Worm (Caenorhabditis elegans) whole organism, L2 larva: ENCODE measurements around the gene K11D9.3.

Experiments used
- C34F6.9 ChIP-seq: fragments of 150-350 bp; optimal IDR thresholded peaks from 2 replicates; lab custom pipeline; 2014; ENCODE audit warnings: missing biosample characterization, missing genetic modification characterization
- ZK546.5 ChIP-seq: sonication (generic microtip); optimal IDR thresholded peaks from 2 replicates; lab custom pipeline; 2017; ENCODE audit warnings: missing biosample characterization, missing genetic modification characterization
- alr-1 ChIP-seq: fragments of 150-350 bp; optimal IDR thresholded peaks from 2 replicates; lab custom pipeline; 2014; ENCODE audit warnings: missing biosample characterization, missing genetic modification characterization
- ama-1 ChIP-seq: fragments of 150-350 bp; optimal IDR thresholded peaks from 2 replicates; lab custom pipeline; 2018; ENCODE audit warnings: inconsistent platforms
- elt-1 ChIP-seq: fragments of 150-350 bp; optimal IDR thresholded peaks from 2 replicates; lab custom pipeline; 2014; ENCODE audit warnings: missing biosample characterization, missing genetic modification characterization
- elt-3 ChIP-seq: sonication (generic microtip); optimal IDR thresholded peaks from 2 replicates; lab custom pipeline; 2017; ENCODE audit warnings: missing biosample characterization, missing genetic modification characterization
- gmeb-1 ChIP-seq: fragments of 150-350 bp; optimal IDR thresholded peaks from 2 replicates; lab custom pipeline; 2014; ENCODE audit warnings: missing biosample characterization, missing genetic modification characterization
- lin-11 ChIP-seq: fragments of 150-350 bp; sonication (generic microtip); optimal IDR thresholded peaks from 2 replicates; lab custom pipeline; 2014; ENCODE audit warnings: missing biosample characterization, missing genetic modification characterization, inconsistent platforms, mixed read lengths
- nhr-237 ChIP-seq: fragments of 150-350 bp; optimal IDR thresholded peaks from 2 replicates; lab custom pipeline; 2014; ENCODE audit warnings: missing biosample characterization, missing genetic modification characterization
- nhr-6 ChIP-seq: fragments of 150-350 bp; optimal IDR thresholded peaks from 2 replicates; lab custom pipeline; 2014; ENCODE audit warnings: missing biosample characterization, missing genetic modification characterization
- unc-62 ChIP-seq: fragments of 150-350 bp; optimal IDR thresholded peaks from 2 replicates; lab custom pipeline; 2014; ENCODE audit warnings: missing biosample characterization, missing genetic modification reagents, missing genetic modification characterization
- ztf-4 ChIP-seq: fragments of 150-350 bp; optimal IDR thresholded peaks from 2 replicates; lab custom pipeline; 2014; ENCODE audit warnings: missing biosample characterization, missing genetic modification characterization

ce11 chrIII:10805172-10805571, 3.2 kb upstream of the K11D9.3 start:
- TF ChIP-seq ZK546.5 (tag; lab: Kevin White, UChicago) (no peak), ztf-4 (tag; lab: Kevin White, UChicago) (no peak), elt-1 (no peak), nhr-237 (tag; lab: Kevin White, UChicago) (no peak), nhr-6 (tag; lab: Kevin White, UChicago) (no peak), gmeb-1 (tag; lab: Kevin White, UChicago) (no peak), ama-1 (no peak), unc-62 (no peak), elt-3 (tag; lab: Kevin White, UChicago) (no peak), alr-1 (tag; lab: Kevin White, UChicago) (no peak), lin-11 (tag; lab: Kevin White, UChicago) (no peak), C34F6.9 (tag; lab: Kevin White, UChicago) (no peak)
